Fruit fly (Drosophila melanogaster) whole organism, embryonic: ENCODE measurements around the gene CG14395.

Source experiments
- B-H1 ChIP-seq: fragments of 200-800 bp; sonication (Bioruptor generic); IDR thresholded peaks from 3 replicates; pipeline ENCODE4 v1.3.6; 2022; ENCODE audit warnings: missing biosample characterization, missing genetic modification characterization
- Bdp1 ChIP-seq: fragments of 200-800 bp; sonication (Bioruptor generic); optimal IDR thresholded peaks from 3 replicates; lab custom pipeline; 2016; ENCODE audit warnings: missing biosample characterization, missing genetic modification characterization
- CG10209 ChIP-seq: fragments of 200-800 bp; sonication (Bioruptor generic); optimal IDR thresholded peaks from 3 replicates; lab custom pipeline; 2017; ENCODE audit warnings: missing biosample characterization, mild to moderate bottlenecking, missing genetic modification characterization, missing genetic modification reagents
- CG10267 ChIP-seq: fragments of 200-800 bp; sonication (Bioruptor generic); optimal IDR thresholded peaks from 2 replicates; lab custom pipeline; 2018; ENCODE audit warnings: missing biosample characterization, mild to moderate bottlenecking, missing genetic modification characterization, moderate library complexity
- CG10543 ChIP-seq: fragments of 200-800 bp; sonication (Bioruptor generic); optimal IDR thresholded peaks from 3 replicates; lab custom pipeline; 2017; ENCODE audit warnings: missing biosample characterization, mild to moderate bottlenecking, missing genetic modification characterization, moderate library complexity
- CG11456 ChIP-seq: fragments of 200-800 bp; sonication (Bioruptor generic); IDR thresholded peaks from 3 replicates; pipeline ENCODE4 v1.3.6; 2022; ENCODE audit warnings: missing biosample characterization, missing genetic modification characterization
- CG12071 ChIP-seq: fragments of 200-800 bp; sonication (Bioruptor generic); optimal IDR thresholded peaks from 3 replicates; lab custom pipeline; 2018; ENCODE audit warnings: missing biosample characterization, mild to moderate bottlenecking, missing genetic modification characterization
- CG12769 ChIP-seq: fragments of 200-800 bp; sonication (Bioruptor generic); optimal IDR thresholded peaks from 2 replicates; lab custom pipeline; 2019; ENCODE audit warnings: missing biosample characterization, mild to moderate bottlenecking, missing genetic modification characterization, moderate library complexity
- CG13424 ChIP-seq: fragments of 200-800 bp; sonication (Bioruptor generic); optimal IDR thresholded peaks from 2 replicates; lab custom pipeline; 2019; ENCODE audit warnings: missing biosample characterization, mild to moderate bottlenecking, missing genetic modification characterization, moderate library complexity
- CG15011 ChIP-seq: fragments of 200-800 bp; sonication (Bioruptor generic); optimal IDR thresholded peaks from 3 replicates; lab custom pipeline; 2018; ENCODE audit warnings: missing biosample characterization, mild to moderate bottlenecking, missing genetic modification characterization
- CG15269 ChIP-seq: fragments of 200-800 bp; sonication (Bioruptor generic); optimal IDR thresholded peaks from 2 replicates; lab custom pipeline; 2018; ENCODE audit warnings: missing biosample characterization, mild to moderate bottlenecking, missing genetic modification characterization, moderate library complexity
- CG18599 ChIP-seq: fragments of 200-800 bp; sonication (Bioruptor generic); optimal IDR thresholded peaks from 3 replicates; lab custom pipeline; 2017; ENCODE audit warnings: missing biosample characterization, missing genetic modification characterization, mild to moderate bottlenecking, moderate library complexity, missing genetic modification reagents
- CG32532 ChIP-seq: fragments of 200-800 bp; sonication (Bioruptor generic); IDR thresholded peaks from 2 replicates; pipeline ENCODE4 v1.3.6; 2022; ENCODE audit warnings: missing biosample characterization, missing genetic modification characterization
- CG3281 ChIP-seq: fragments of 200-800 bp; sonication (Bioruptor generic); optimal IDR thresholded peaks from 3 replicates; lab custom pipeline; 2017; ENCODE audit warnings: missing biosample characterization, mild to moderate bottlenecking, missing genetic modification characterization
- CG34224 ChIP-seq: fragments of 200-800 bp; sonication (Bioruptor generic); IDR thresholded peaks from 3 replicates; pipeline ENCODE4 v1.3.6; 2022; ENCODE audit warnings: missing biosample characterization, missing genetic modification characterization; ENCODE audit not compliant: partially characterized antibody
- CG34422 ChIP-seq: fragments of 200-800 bp; sonication (Bioruptor generic); IDR thresholded peaks from 3 replicates; pipeline ENCODE4 v1.3.6; 2022; ENCODE audit warnings: missing biosample characterization, missing genetic modification characterization
- CG3847 ChIP-seq: fragments of 200-800 bp; sonication (Bioruptor generic); IDR thresholded peaks from 2 replicates; pipeline ENCODE4 v1.3.6; 2022; ENCODE audit warnings: missing biosample characterization, missing genetic modification characterization
- CG6813 ChIP-seq: fragments of 200-800 bp; sonication (Bioruptor generic); optimal IDR thresholded peaks from 2 replicates; lab custom pipeline; 2017; ENCODE audit warnings: missing biosample characterization, missing genetic modification characterization, mild to moderate bottlenecking, moderate library complexity, missing genetic modification reagents
- CG6854 ChIP-seq: fragments of 200-800 bp; sonication (Bioruptor generic); optimal IDR thresholded peaks from 3 replicates; lab custom pipeline; 2017; ENCODE audit warnings: missing biosample characterization, mild to moderate bottlenecking, missing genetic modification characterization
- CG7786 ChIP-seq: fragments of 200-800 bp; sonication (Bioruptor generic); optimal IDR thresholded peaks from 2 replicates; lab custom pipeline; 2016; ENCODE audit warnings: missing biosample characterization, missing genetic modification characterization
- CG8290 ChIP-seq, 3 experiments: fragments of 200-800 bp; sonication (Bioruptor generic); optimal IDR thresholded peaks; 2 replicates each; lab custom pipeline; 2016 to 2019; ENCODE audit warnings: missing biosample characterization in 3 of 3, missing genetic modification characterization in 3 of 3, mild to moderate bottlenecking in 2 of 3, moderate library complexity in 1 of 3
- CG9817 ChIP-seq: fragments of 200-800 bp; sonication (Bioruptor generic); optimal IDR thresholded peaks from 2 replicates; lab custom pipeline; 2018; ENCODE audit warnings: missing biosample characterization, mild to moderate bottlenecking, missing genetic modification characterization, moderate library complexity
- CG9932 ChIP-seq: fragments of 200-800 bp; sonication (Bioruptor generic); IDR thresholded peaks from 2 replicates; pipeline ENCODE4 v1.3.6; 2022; ENCODE audit warnings: missing biosample characterization, missing genetic modification characterization
- Dbx ChIP-seq: fragments of 200-800 bp; sonication (Bioruptor generic); IDR thresholded peaks from 3 replicates; pipeline ENCODE4 v1.3.6; 2022; ENCODE audit warnings: missing biosample characterization, missing genetic modification characterization
- HHEX ChIP-seq: fragments of 200-800 bp; sonication (Bioruptor generic); optimal IDR thresholded peaks from 3 replicates; lab custom pipeline; 2017; ENCODE audit warnings: missing biosample characterization, mild to moderate bottlenecking, missing genetic modification characterization, missing genetic modification reagents
- Hmr ChIP-seq: fragments of 200-800 bp; sonication (Bioruptor generic); optimal IDR thresholded peaks from 3 replicates; lab custom pipeline; 2017; ENCODE audit warnings: mild to moderate bottlenecking, missing biosample characterization, missing genetic modification reagents, missing genetic modification characterization
- Meics ChIP-seq: fragments of 200-800 bp; sonication (Bioruptor generic); optimal IDR thresholded peaks from 2 replicates; lab custom pipeline; 2017; ENCODE audit warnings: missing biosample characterization, mild to moderate bottlenecking, missing genetic modification characterization
- NK7.1 ChIP-seq: fragments of 200-800 bp; sonication (Bioruptor generic); optimal IDR thresholded peaks from 3 replicates; lab custom pipeline; 2016; ENCODE audit warnings: missing biosample characterization, missing genetic modification characterization
- PHDP ChIP-seq: fragments of 200-800 bp; sonication (Bioruptor generic); optimal IDR thresholded peaks from 3 replicates; lab custom pipeline; 2018; ENCODE audit warnings: missing biosample characterization, mild to moderate bottlenecking, missing genetic modification characterization, moderate library complexity
- abd-A ChIP-seq: fragments of 200-800 bp; sonication (Bioruptor generic); optimal IDR thresholded peaks from 3 replicates; lab custom pipeline; 2019; ENCODE audit warnings: missing biosample characterization, mild to moderate bottlenecking, missing genetic modification characterization, moderate library complexity
- al ChIP-seq: fragments of 200-800 bp; sonication (Bioruptor generic); IDR thresholded peaks from 2 replicates; pipeline ENCODE4 v1.3.6; 2022; ENCODE audit warnings: missing biosample characterization, missing genetic modification characterization
- aop ChIP-seq: fragments of 200-800 bp; sonication (Bioruptor generic); IDR thresholded peaks from 2 replicates; pipeline ENCODE4 v1.3.6; 2022; ENCODE audit warnings: missing biosample characterization, missing genetic modification characterization
- ap ChIP-seq: fragments of 200-800 bp; sonication (Bioruptor generic); IDR thresholded peaks from 2 replicates; pipeline ENCODE4 v1.3.6; 2022; ENCODE audit warnings: missing biosample characterization, missing genetic modification characterization
- bigmax ChIP-seq: fragments of 200-800 bp; sonication (Bioruptor generic); optimal IDR thresholded peaks from 2 replicates; lab custom pipeline; 2018; ENCODE audit warnings: missing biosample characterization, mild to moderate bottlenecking, missing genetic modification characterization
- dysf ChIP-seq: fragments of 200-800 bp; sonication (Bioruptor generic); IDR thresholded peaks from 3 replicates; pipeline ENCODE4 v1.3.6; 2022; ENCODE audit warnings: missing biosample characterization, missing genetic modification characterization
- mirr ChIP-seq: fragments of 200-800 bp; sonication (Bioruptor generic); optimal IDR thresholded peaks from 3 replicates; lab custom pipeline; 2018; ENCODE audit warnings: missing biosample characterization, mild to moderate bottlenecking, missing genetic modification characterization
- pho ChIP-seq: fragments of 200-800 bp; sonication (Bioruptor generic); optimal IDR thresholded peaks from 2 replicates; lab custom pipeline; 2016; ENCODE audit warnings: missing biosample characterization, missing genetic modification characterization
- sd ChIP-seq: fragments of 200-800 bp; sonication (Bioruptor generic); optimal IDR thresholded peaks from 3 replicates; lab custom pipeline; 2018; ENCODE audit warnings: missing biosample characterization, mild to moderate bottlenecking, missing genetic modification characterization, moderate library complexity
- sens ChIP-seq: fragments of 200-800 bp; sonication (Bioruptor generic); peaks from one replicate; lab custom pipeline; 2016; ENCODE audit warnings: missing biosample characterization, missing genetic modification characterization

CG14395 gene

dm6 chr3R:12656946-12657566 lies 5.6 kb upstream of the CG14395 start (continued):
- TF ChIP-seq CG18599 (GFP tag; lab: Kevin White, UChicago), result peak; percentile 69
- no peak for TF ChIP-seq CG34224
- peak; percentile 30 for TF ChIP-seq Meics (GFP tag; lab: Kevin White, UChicago)
- TF ChIP-seq Dbx, result 0 out of 3 replicates have a peak, but pooled peaks have one; percentile 24
- peak; percentile 27; the same call in 1 of the 3 replicates for TF ChIP-seq dysf (GFP tag; lab: Robert Waterston, UW)
- TF ChIP-seq Bdp1, result no peak
- peak; percentile 37 for TF ChIP-seq HHEX
- TF ChIP-seq bigmax (GFP tag; lab: Kevin White, UChicago), result no peak
- peak; percentile 63 for TF ChIP-seq Hmr (GFP tag; lab: Kevin White, UChicago)
- TF ChIP-seq CG34422 (GFP tag; lab: Robert Waterston, UW), result no peak
- TF ChIP-seq pho (GFP tag; lab: Kevin White, UChicago), result peak; percentile 13
- TF ChIP-seq CG32532 (GFP tag; lab: Robert Waterston, UW), result 0 out of 2 replicates have a peak, but pooled peaks have one; percentile 5
- peak; percentile 42 for TF ChIP-seq CG6813 (GFP tag; lab: Kevin White, UChicago)
- no peak for TF ChIP-seq CG8290 (GFP tag; optimal IDR thresholded peaks at IDR 0.05; lab: Kevin White, UChicago)
- peak in 1 of 2 experiments; percentile 60 for TF ChIP-seq CG8290 (tag; optimal IDR thresholded peaks at IDR 0.05; lab: Kevin White, UChicago)
- peak; percentile 52 for TF ChIP-seq CG12071 (GFP tag; lab: Kevin White, UChicago)
- no peak for TF ChIP-seq B-H1 (GFP tag; lab: Robert Waterston, UW)
- TF ChIP-seq CG10209 (GFP tag; lab: Kevin White, UChicago), result peak; percentile 10
- no peak for TF ChIP-seq CG11456
- TF ChIP-seq sens (GFP tag; lab: Kevin White, UChicago), result peak; percentile 76
- peak; percentile 8 for TF ChIP-seq CG13424 (tag; lab: Kevin White, UChicago)
- TF ChIP-seq sd (tag; lab: Kevin White, UChicago), result peak; percentile 76
- TF ChIP-seq al (GFP tag; lab: Robert Waterston, UW), result peak; percentile 47; the same call in 1 of the 2 replicates
- no peak for TF ChIP-seq NK7.1 (GFP tag; lab: Kevin White, UChicago)
- peak; percentile 20 for TF ChIP-seq CG12769 (tag; lab: Kevin White, UChicago)
- peak; percentile 16 for TF ChIP-seq CG7786 (GFP tag; lab: Kevin White, UChicago)
- peak; percentile 24 for TF ChIP-seq CG9817 (tag; lab: Kevin White, UChicago)
- TF ChIP-seq ap (GFP tag; lab: Robert Waterston, UW), result no peak
- TF ChIP-seq CG9932 (GFP tag; lab: Robert Waterston, UW), result peak; percentile 71
- peak; percentile 27 for TF ChIP-seq CG15269
- TF ChIP-seq mirr, result peak; percentile 27
- peak; percentile 40; the same call in 1 of the 2 replicates for TF ChIP-seq CG3847
- TF ChIP-seq CG10267 (tag; lab: Kevin White, UChicago), result no peak
- peak; percentile 12 for TF ChIP-seq abd-A (tag; lab: Kevin White, UChicago)
- peak; percentile 71 for TF ChIP-seq CG3281 (GFP tag; lab: Kevin White, UChicago)
- peak; percentile 14 for TF ChIP-seq CG10543 (GFP tag; lab: Kevin White, UChicago)
- TF ChIP-seq CG6854 (GFP tag; lab: Kevin White, UChicago), result peak; percentile 28
- peak; percentile 16 for TF ChIP-seq PHDP (tag; lab: Kevin White, UChicago)
- peak; percentile 7 for TF ChIP-seq CG15011 (GFP tag; lab: Kevin White, UChicago)
- no peak for TF ChIP-seq aop (GFP tag; lab: Robert Waterston, UW)
